Worm (Caenorhabditis elegans): ENCODE data around the gene Y51B9A.8.

Gene Y51B9A.8

DNA sequence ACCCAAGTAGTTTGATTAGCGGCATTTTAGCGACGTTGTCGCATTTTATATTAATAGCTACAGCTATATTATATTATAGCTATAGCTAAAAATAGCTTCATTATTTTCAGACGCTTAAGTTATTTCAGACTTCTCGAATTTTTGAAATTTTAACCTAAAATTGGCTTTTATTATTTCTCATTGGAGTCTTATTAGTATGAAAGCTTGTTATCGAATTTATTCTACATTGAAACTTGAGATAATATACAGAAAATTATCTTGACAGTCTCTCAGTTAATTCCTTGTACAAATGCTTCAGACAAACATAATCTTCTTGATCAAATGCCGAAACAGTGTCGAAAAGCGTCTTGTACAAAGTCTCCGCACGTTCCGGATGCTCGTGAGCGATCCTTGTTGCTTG lies 18.9 kb upstream of the Y51B9A.8 start, which contains the start of gene srh-48:
TSS of gene srh-48 (plus strand) at position 301 of the 400 bp plus-strand sequence.
- TF ChIP-seq ref-1 (GFP tag; conservative IDR thresholded peaks at IDR 0.05) (no peak), cog-1 (tag; optimal IDR thresholded peaks at IDR 0.05) (no peak), T22C8.4 (GFP tag; IDR thresholded peaks at IDR 0.05) (no peak), klf-2 (GFP tag; conservative IDR thresholded peaks at IDR 0.05) (no peak), med-1 (GFP tag; optimal IDR thresholded peaks at IDR 0.05; ENCODE audit: insufficient read depth) (no peak), tab-1 (GFP tag; IDR thresholded peaks at IDR 0.05) (no peak), flt-1 (GFP tag; IDR thresholded peaks at IDR 0.05) (no peak), ztf-29 (GFP tag; IDR thresholded peaks at IDR 0.05) (no peak), ztf-23 (GFP tag; IDR thresholded peaks at IDR 0.05) (no peak)

DNA sequence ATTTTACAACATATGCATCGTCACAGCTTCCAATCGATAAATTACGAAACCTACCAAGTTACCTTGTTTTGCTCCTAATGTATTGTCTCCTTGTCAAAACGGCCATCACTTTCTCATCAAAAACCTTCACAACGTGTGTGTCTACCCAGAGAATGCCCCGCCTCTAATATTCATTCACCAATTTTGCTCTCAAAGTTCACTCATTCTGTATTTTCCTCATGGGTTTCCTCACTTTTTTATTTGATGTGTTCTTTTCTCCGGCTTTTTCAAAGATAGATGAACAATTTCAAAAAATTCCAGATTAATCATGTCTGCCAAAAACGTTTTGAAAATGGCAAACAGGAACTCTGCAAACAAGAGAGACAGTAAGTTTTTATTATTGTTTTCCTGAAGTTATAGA lies 13.4 kb upstream of the Y51B9A.8 start, which contains the start of gene C06C3.7:
TSS of gene C06C3.7 (plus strand) at position 301 of the 400 bp plus-strand sequence.
- TF ChIP-seq klf-2 (GFP tag; conservative IDR thresholded peaks at IDR 0.05) (no peak), tab-1 (GFP tag; IDR thresholded peaks at IDR 0.05) (no peak)

DNA sequence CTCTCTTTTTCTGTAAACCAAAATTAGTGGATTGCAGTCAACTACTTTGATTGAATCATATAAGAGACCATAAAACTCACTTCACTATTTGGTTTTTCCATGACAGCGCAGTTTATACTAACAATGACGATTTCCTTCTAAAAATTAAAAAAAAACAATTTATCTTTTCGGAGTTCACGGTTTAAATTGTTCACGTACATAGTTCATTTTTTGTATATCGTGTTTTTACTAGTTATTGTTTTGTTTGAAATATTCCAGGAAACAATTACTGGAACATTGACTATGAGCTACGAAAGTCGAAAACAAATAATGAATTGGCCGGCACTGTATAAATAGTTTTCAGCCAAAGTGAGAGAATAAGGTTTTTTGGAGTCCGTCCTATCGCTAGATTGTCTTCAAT lies 5.9 kb upstream of the Y51B9A.8 start, which contains the start of gene lido-17:
TSS of gene lido-17 (minus strand) at position 101 of the 400 bp plus-strand sequence.
- no peak for TF ChIP-seq klf-2 (GFP tag; conservative IDR thresholded peaks at IDR 0.05)
- no peak for TF ChIP-seq cog-1 (tag; optimal IDR thresholded peaks at IDR 0.05)
- TF ChIP-seq ztf-29 (GFP tag; IDR thresholded peaks at IDR 0.05) = no peak
- no peak for TF ChIP-seq flt-1 (GFP tag; IDR thresholded peaks at IDR 0.05)
- TF ChIP-seq T22C8.4 (GFP tag; IDR thresholded peaks at IDR 0.05) = no peak
- TF ChIP-seq ztf-23 (GFP tag; IDR thresholded peaks at IDR 0.05) = no peak
- TF ChIP-seq med-1 (GFP tag; optimal IDR thresholded peaks at IDR 0.05; ENCODE audit: insufficient read depth) = no peak
- no peak for TF ChIP-seq ref-1 (GFP tag; conservative IDR thresholded peaks at IDR 0.05)

DNA sequence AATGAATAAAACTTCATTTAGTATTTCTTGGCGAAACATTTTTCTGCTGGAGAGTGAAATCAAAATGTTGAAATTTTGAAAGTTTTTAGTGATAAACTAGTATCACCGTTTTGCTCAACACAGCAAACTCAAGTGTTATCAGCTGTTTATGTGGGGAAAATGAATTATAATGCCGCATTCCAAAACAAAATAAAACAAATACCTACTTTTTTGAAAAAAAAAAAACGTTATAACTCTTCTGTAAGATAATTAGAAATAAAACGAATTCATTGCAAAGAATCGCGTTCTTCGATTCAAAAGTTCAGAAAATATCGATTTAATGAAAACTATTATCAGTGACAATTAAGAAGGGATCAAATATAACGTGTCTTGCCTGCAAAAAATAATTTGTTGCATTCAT lies 1.2 kb upstream of the Y51B9A.8 start, which contains the start of gene Y51B9A.9:
TSS of gene Y51B9A.9 (minus strand) at position 101 of the 400 bp plus-strand sequence.
- no peak for TF ChIP-seq ref-1 (GFP tag; conservative IDR thresholded peaks at IDR 0.05)
- TF ChIP-seq klf-2 (GFP tag; conservative IDR thresholded peaks at IDR 0.05) = no peak
- no peak for TF ChIP-seq ztf-23 (GFP tag; IDR thresholded peaks at IDR 0.05)

DNA sequence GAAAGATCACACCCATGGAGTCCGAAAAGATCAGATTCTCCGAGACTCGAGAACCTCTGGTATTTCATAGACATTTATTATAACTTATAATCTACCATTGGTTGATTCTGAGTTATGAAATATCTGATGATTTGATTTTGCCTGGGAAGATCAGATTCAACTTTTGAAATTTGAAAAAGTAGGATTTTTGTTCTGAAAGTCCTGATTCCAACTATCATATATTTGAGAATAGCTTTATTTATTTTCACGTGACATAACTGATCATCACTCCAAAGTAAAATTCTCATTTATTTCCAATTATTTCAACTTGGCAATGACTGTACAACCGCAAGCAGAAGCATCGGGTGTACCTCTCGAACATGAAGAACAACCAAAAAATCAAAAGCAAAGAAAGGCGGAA lies 1.1 kb downstream of the Y51B9A.8 start, which contains the start of gene Y51B9A.7:
TSS of gene Y51B9A.7 (plus strand) at position 301 of the 400 bp plus-strand sequence.
- TF ChIP-seq flt-1 (GFP tag; IDR thresholded peaks at IDR 0.05) = no peak
- TF ChIP-seq cog-1 (tag; optimal IDR thresholded peaks at IDR 0.05) = no peak
- TF ChIP-seq ztf-23 (GFP tag; IDR thresholded peaks at IDR 0.05) = no peak
- no peak for TF ChIP-seq klf-2 (GFP tag; conservative IDR thresholded peaks at IDR 0.05)
- TF ChIP-seq T22C8.4 (GFP tag; IDR thresholded peaks at IDR 0.05) = no peak
- no peak for TF ChIP-seq ref-1 (GFP tag; conservative IDR thresholded peaks at IDR 0.05)
- TF ChIP-seq tab-1 (GFP tag; IDR thresholded peaks at IDR 0.05) = no peak
- no peak for TF ChIP-seq med-1 (GFP tag; optimal IDR thresholded peaks at IDR 0.05; ENCODE audit: insufficient read depth)
- no peak for TF ChIP-seq ztf-29 (GFP tag; IDR thresholded peaks at IDR 0.05)

DNA sequence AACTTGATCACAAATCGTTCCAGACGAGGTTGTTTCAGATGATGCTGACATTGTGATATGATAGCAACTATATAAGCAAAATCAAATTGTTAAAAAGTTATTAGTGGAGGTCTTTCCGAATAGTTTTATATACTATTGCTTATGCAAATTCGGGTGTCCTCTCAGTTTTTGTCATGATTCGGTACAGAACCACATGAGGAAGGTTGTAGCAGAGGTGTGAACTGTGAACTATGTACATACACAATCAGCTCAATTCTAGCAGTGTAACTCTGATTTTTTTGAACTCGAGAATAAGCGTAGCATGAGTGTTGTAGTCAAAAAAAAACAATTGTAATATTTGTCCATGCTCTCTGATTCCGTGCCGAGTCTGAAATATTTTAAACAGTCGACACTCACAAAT lies 4.4 kb downstream of the Y51B9A.8 start, which contains the start of gene Y51B9A.6:
TSS of gene Y51B9A.6 (minus strand) at position 101 of the 400 bp plus-strand sequence.
- TF ChIP-seq ztf-29 (GFP tag; IDR thresholded peaks at IDR 0.05) (no peak), ztf-23 (GFP tag; IDR thresholded peaks at IDR 0.05) (no peak), ref-1 (GFP tag; conservative IDR thresholded peaks at IDR 0.05) (no peak), flt-1 (GFP tag; IDR thresholded peaks at IDR 0.05) (no peak), med-1 (GFP tag; optimal IDR thresholded peaks at IDR 0.05; ENCODE audit: insufficient read depth) (no peak), cog-1 (tag; optimal IDR thresholded peaks at IDR 0.05) (no peak), tab-1 (GFP tag; IDR thresholded peaks at IDR 0.05) (no peak), T22C8.4 (GFP tag; IDR thresholded peaks at IDR 0.05) (no peak), klf-2 (GFP tag; conservative IDR thresholded peaks at IDR 0.05) (no peak)

DNA sequence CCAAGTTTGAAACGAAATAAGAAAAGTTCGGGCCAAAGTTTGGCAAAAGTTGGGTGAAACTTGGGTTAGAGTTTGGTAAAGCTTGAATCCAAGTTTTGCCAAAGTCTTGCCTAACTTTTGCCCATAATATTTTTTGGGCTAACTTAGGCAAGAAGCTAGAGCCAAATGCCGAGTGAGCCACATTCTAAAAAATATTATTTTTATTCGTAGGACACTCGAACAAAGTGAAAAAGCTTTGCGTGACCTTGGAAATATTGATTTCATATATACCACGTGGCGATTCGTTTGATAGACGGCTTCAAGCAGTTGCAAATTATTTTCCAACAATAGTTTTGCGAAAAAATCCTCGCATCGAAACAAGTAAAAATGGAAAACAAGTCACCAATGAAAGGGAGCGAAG lies 5.2 kb downstream of the Y51B9A.8 start, which contains the start of gene Y51B9A.5:
TSS of gene Y51B9A.5 (plus strand) at position 301 of the 400 bp plus-strand sequence.
- TF ChIP-seq tab-1 (GFP tag; IDR thresholded peaks at IDR 0.05) (no peak), flt-1 (GFP tag; IDR thresholded peaks at IDR 0.05) (no peak), ref-1 (GFP tag; conservative IDR thresholded peaks at IDR 0.05) (no peak), cog-1 (tag; optimal IDR thresholded peaks at IDR 0.05) (no peak), T22C8.4 (GFP tag; IDR thresholded peaks at IDR 0.05) (no peak), ztf-29 (GFP tag; IDR thresholded peaks at IDR 0.05) (no peak), klf-2 (GFP tag; conservative IDR thresholded peaks at IDR 0.05) (no peak), med-1 (GFP tag; optimal IDR thresholded peaks at IDR 0.05; ENCODE audit: insufficient read depth) (no peak), ztf-23 (GFP tag; IDR thresholded peaks at IDR 0.05) (no peak)

- no peak for TF ChIP-seq klf-2 (GFP tag; conservative IDR thresholded peaks at IDR 0.05)
- TF ChIP-seq tab-1 (GFP tag; IDR thresholded peaks at IDR 0.05) = no peak
These were observed 8.4 kb downstream of the Y51B9A.8 start, which contains the start of gene mpz-6 for ce11 chrII:9407020-9407419. Gene mpz-6 (minus strand): TSS chrII:9407120.

ce11 chrII:9407469-9407868 lies 8.8 kb downstream of the Y51B9A.8 start, which contains the start of gene arrd-2:
Gene arrd-2 (plus strand): TSS chrII:9407769.
- TF ChIP-seq ztf-23 (GFP tag; IDR thresholded peaks at IDR 0.05) = no peak
- TF ChIP-seq klf-2 (GFP tag; conservative IDR thresholded peaks at IDR 0.05) = no peak
- no peak for TF ChIP-seq med-1 (GFP tag; optimal IDR thresholded peaks at IDR 0.05; ENCODE audit: insufficient read depth)
- no peak for TF ChIP-seq cog-1 (tag; optimal IDR thresholded peaks at IDR 0.05)
- no peak for TF ChIP-seq ztf-29 (GFP tag; IDR thresholded peaks at IDR 0.05)
- no peak for TF ChIP-seq tab-1 (GFP tag; IDR thresholded peaks at IDR 0.05)
- TF ChIP-seq ref-1 (GFP tag; conservative IDR thresholded peaks at IDR 0.05) = no peak
- TF ChIP-seq flt-1 (GFP tag; IDR thresholded peaks at IDR 0.05) = no peak
- no peak for TF ChIP-seq T22C8.4 (GFP tag; IDR thresholded peaks at IDR 0.05)

ce11 chrII:9411497-9411896 lies 12.8 kb downstream of the Y51B9A.8 start, which contains the start of gene M176.9:
Gene M176.9 (minus strand): TSS chrII:9411597.
- no peak for TF ChIP-seq ref-1 (GFP tag; conservative IDR thresholded peaks at IDR 0.05)
- no peak for TF ChIP-seq T22C8.4 (GFP tag; IDR thresholded peaks at IDR 0.05)
- no peak for TF ChIP-seq ztf-23 (GFP tag; IDR thresholded peaks at IDR 0.05)
- TF ChIP-seq med-1 (GFP tag; optimal IDR thresholded peaks at IDR 0.05; ENCODE audit: insufficient read depth) = no peak
- TF ChIP-seq ztf-29 (GFP tag; IDR thresholded peaks at IDR 0.05) = no peak
- TF ChIP-seq klf-2 (GFP tag; conservative IDR thresholded peaks at IDR 0.05) = no peak
- TF ChIP-seq flt-1 (GFP tag; IDR thresholded peaks at IDR 0.05) = no peak
- TF ChIP-seq tab-1 (GFP tag; IDR thresholded peaks at IDR 0.05) = no peak
- no peak for TF ChIP-seq cog-1 (tag; optimal IDR thresholded peaks at IDR 0.05)

All from whole organism, midembryonic.